Worm (Caenorhabditis elegans) whole organism, mixed stage, embryonic: ENCODE results near the gene exc-7.

Source experiments
- M03D4.4 ChIP-seq: sonication (generic microtip); optimal IDR thresholded peaks from 2 replicates; lab custom pipeline; 2017; ENCODE audit warnings: mild to moderate bottlenecking, missing genetic modification characterization, missing compliant biosample characterization
- bed-3 ChIP-seq: fragments of 200-800 bp; sonication (Bioruptor generic); optimal IDR thresholded peaks from 3 replicates; lab custom pipeline; 2018; ENCODE audit warnings: mild to moderate bottlenecking, missing genetic modification characterization, moderate library complexity, missing compliant biosample characterization
- blmp-1 ChIP-seq: fragments of 150-350 bp; optimal IDR thresholded peaks from 2 replicates; lab custom pipeline; 2014; ENCODE audit warnings: missing biosample characterization, missing genetic modification characterization
- ceh-39 ChIP-seq: fragments of 150-350 bp; optimal IDR thresholded peaks from 2 replicates; lab custom pipeline; 2014; ENCODE audit warnings: missing biosample characterization, missing genetic modification characterization
- ceh-83 ChIP-seq: fragments of 200-800 bp; sonication (Bioruptor generic); optimal IDR thresholded peaks from 2 replicates; lab custom pipeline; 2018; ENCODE audit warnings: mild to moderate bottlenecking, missing genetic modification characterization, missing compliant biosample characterization
- ces-1 ChIP-seq: fragments of 150-350 bp; optimal IDR thresholded peaks from 2 replicates; lab custom pipeline; 2014; ENCODE audit warnings: missing biosample characterization, missing genetic modification reagents, missing genetic modification characterization
- cnd-1 ChIP-seq: fragments of 200-800 bp; sonication (Bioruptor generic); optimal IDR thresholded peaks from 2 replicates; lab custom pipeline; 2018; ENCODE audit warnings: mild to moderate bottlenecking, missing genetic modification characterization, missing compliant biosample characterization
- drap-1 ChIP-seq: fragments of 200-800 bp; sonication (Bioruptor generic); optimal IDR thresholded peaks from 3 replicates; lab custom pipeline; 2018; ENCODE audit warnings: mild to moderate bottlenecking, missing genetic modification characterization, missing compliant biosample characterization
- elt-1 ChIP-seq: sonication (generic microtip); optimal IDR thresholded peaks from 2 replicates; lab custom pipeline; 2017; ENCODE audit warnings: missing genetic modification characterization, mild to moderate bottlenecking, missing compliant biosample characterization, antibody characterized with exemption, moderate library complexity, borderline replicate concordance; ENCODE audit not compliant: insufficient read depth
- elt-3 ChIP-seq: fragments of 150-350 bp; optimal IDR thresholded peaks from 2 replicates; lab custom pipeline; 2014; ENCODE audit warnings: missing biosample characterization, missing genetic modification characterization
- flh-1 ChIP-seq: fragments of 200-800 bp; sonication (Bioruptor generic); optimal IDR thresholded peaks from 2 replicates; lab custom pipeline; 2018; ENCODE audit warnings: mild to moderate bottlenecking, missing genetic modification characterization, moderate library complexity, missing compliant biosample characterization
- ham-2 ChIP-seq: fragments of 200-800 bp; sonication (Bioruptor generic); optimal IDR thresholded peaks from 2 replicates; lab custom pipeline; 2018; ENCODE audit warnings: mild to moderate bottlenecking, missing genetic modification characterization, missing compliant biosample characterization
- hlh-1 ChIP-seq: fragments of 150-350 bp; optimal IDR thresholded peaks from 2 replicates; lab custom pipeline; 2014; ENCODE audit warnings: missing biosample characterization, missing genetic modification reagents, missing genetic modification characterization
- lin-13 ChIP-seq: fragments of 150-350 bp; optimal IDR thresholded peaks from 2 replicates; lab custom pipeline; 2014; ENCODE audit warnings: missing biosample characterization, missing genetic modification characterization
- lin-32 ChIP-seq: fragments of 200-800 bp; sonication (Bioruptor generic); optimal IDR thresholded peaks from 2 replicates; lab custom pipeline; 2018; ENCODE audit warnings: mild to moderate bottlenecking, missing genetic modification characterization, missing compliant biosample characterization
- lsy-2 ChIP-seq: fragments of 150-350 bp; optimal IDR thresholded peaks from 2 replicates; lab custom pipeline; 2014; ENCODE audit warnings: missing biosample characterization, missing genetic modification characterization
- mab-5 ChIP-seq: fragments of 150-350 bp; optimal IDR thresholded peaks from 2 replicates; lab custom pipeline; 2014; ENCODE audit warnings: missing biosample characterization, missing genetic modification characterization
- mep-1 ChIP-seq: fragments of 150-350 bp; optimal IDR thresholded peaks from 2 replicates; lab custom pipeline; 2017; ENCODE audit warnings: missing biosample characterization, missing genetic modification reagents, missing genetic modification characterization, inconsistent platforms
- mls-2 ChIP-seq: sonication (generic microtip); optimal IDR thresholded peaks from 2 replicates; lab custom pipeline; 2016; ENCODE audit warnings: mild to moderate bottlenecking, missing genetic modification characterization, moderate library complexity, missing compliant biosample characterization
- nhr-12 ChIP-seq: fragments of 150-350 bp; optimal IDR thresholded peaks from 2 replicates; lab custom pipeline; 2014; ENCODE audit warnings: missing biosample characterization, missing genetic modification characterization
- nhr-2 ChIP-seq: fragments of 150-350 bp; optimal IDR thresholded peaks from 2 replicates; lab custom pipeline; 2014; ENCODE audit warnings: missing biosample characterization, missing genetic modification characterization
- nhr-237 ChIP-seq: fragments of 150-350 bp; optimal IDR thresholded peaks from 2 replicates; lab custom pipeline; 2014; ENCODE audit warnings: missing biosample characterization, missing genetic modification characterization
- nhr-28 ChIP-seq: fragments of 150-350 bp; optimal IDR thresholded peaks from 2 replicates; lab custom pipeline; 2014; ENCODE audit warnings: missing biosample characterization, missing genetic modification characterization
- nhr-76 ChIP-seq: sonication (generic microtip); optimal IDR thresholded peaks from 2 replicates; lab custom pipeline; 2017; ENCODE audit warnings: missing biosample characterization, missing genetic modification characterization
- pha-4 ChIP-seq: fragments of 150-350 bp; optimal IDR thresholded peaks from 2 replicates; lab custom pipeline; 2018; ENCODE audit warnings: missing biosample characterization, missing genetic modification reagents, missing genetic modification characterization
- sem-2 ChIP-seq: fragments of 200-800 bp; sonication (Bioruptor generic); optimal IDR thresholded peaks from 2 replicates; lab custom pipeline; 2018; ENCODE audit warnings: mild to moderate bottlenecking, missing genetic modification characterization, missing compliant biosample characterization
- snpc-4 ChIP-seq: fragments of 150-350 bp; optimal IDR thresholded peaks from 2 replicates; lab custom pipeline; 2014; ENCODE audit warnings: missing biosample characterization, missing genetic modification characterization
- sptf-1 ChIP-seq: sonication (generic microtip); optimal IDR thresholded peaks from 2 replicates; lab custom pipeline; 2017; ENCODE audit warnings: mild to moderate bottlenecking, missing genetic modification characterization, moderate library complexity, missing compliant biosample characterization
- tbx-8 ChIP-seq: fragments of 200-800 bp; sonication (Bioruptor generic); optimal IDR thresholded peaks from 2 replicates; lab custom pipeline; 2018; ENCODE audit warnings: mild to moderate bottlenecking, missing genetic modification characterization, moderate library complexity, missing compliant biosample characterization
- unc-120 ChIP-seq: sonication (generic microtip); optimal IDR thresholded peaks from 2 replicates; lab custom pipeline; 2017; ENCODE audit warnings: missing genetic modification characterization, missing compliant biosample characterization; ENCODE audit not compliant: poor library complexity, severe bottlenecking
- unc-39 ChIP-seq: fragments of 150-350 bp; optimal IDR thresholded peaks from 2 replicates; lab custom pipeline; 2014; ENCODE audit warnings: missing biosample characterization, missing genetic modification characterization
- unc-62 ChIP-seq: fragments of 150-350 bp; optimal IDR thresholded peaks from 2 replicates; lab custom pipeline; 2014; ENCODE audit warnings: missing biosample characterization, missing genetic modification reagents, missing genetic modification characterization
- zip-8 ChIP-seq: fragments of 150-350 bp; optimal IDR thresholded peaks from 2 replicates; lab custom pipeline; 2014; ENCODE audit warnings: missing biosample characterization, missing genetic modification characterization
- ztf-11 ChIP-seq: fragments of 150-350 bp; optimal IDR thresholded peaks from 2 replicates; lab custom pipeline; 2014; ENCODE audit warnings: missing biosample characterization, missing genetic modification characterization

exc-7 gene

ce11 chrII:9577630-9578029 is 1.9 kb downstream of the exc-7 start:
- TF ChIP-seq nhr-28 (tag; lab: Kevin White, UChicago) (no peak), mep-1 (no peak), tbx-8 (no peak)
- TF ChIP-seq, all 35 proteins: peak for 0

ce11 chrII:9583461-9583860 is 7.7 kb downstream of the exc-7 start, which contains the start of gene wee-1.1:
wee-1.1 (minus strand) TSS chrII:9583561.
- no peak for TF ChIP-seq pha-4 (tag; lab: Kevin White, UChicago)
- TF ChIP-seq mep-1 = no peak
- no peak for TF ChIP-seq nhr-28 (tag; lab: Kevin White, UChicago)
- TF ChIP-seq lsy-2 (tag; lab: Kevin White, UChicago) = no peak
- no peak for TF ChIP-seq ham-2 (GFP tag; lab: Kevin White, UChicago)
- no peak for TF ChIP-seq mab-5 (tag; lab: Kevin White, UChicago)
- TF ChIP-seq snpc-4 = no peak
- no peak for TF ChIP-seq cnd-1 (tag; lab: Kevin White, UChicago)
- TF ChIP-seq tbx-8 = no peak
- no peak for TF ChIP-seq sptf-1
- TF ChIP-seq elt-1 (tag; lab: Kevin White, UChicago) = no peak
- TF ChIP-seq unc-120 (tag; lab: Kevin White, UChicago) = no peak
- TF ChIP-seq hlh-1 = no peak
- no peak for TF ChIP-seq nhr-76 (tag; lab: Kevin White, UChicago)
- TF ChIP-seq unc-39 (tag; lab: Kevin White, UChicago) = no peak
- no peak for TF ChIP-seq flh-1 (GFP tag; lab: Kevin White, UChicago)
- no peak for TF ChIP-seq sem-2 (GFP tag; lab: Kevin White, UChicago)
- TF ChIP-seq elt-3 (tag; lab: Kevin White, UChicago) = no peak

ce11 chrII:9586734-9587209 is 11.0 kb downstream of the exc-7 start, which contains the start of gene ugt-58:
ugt-58 (minus strand) TSS chrII:9586784.
- TF ChIP-seq nhr-28 (tag; lab: Kevin White, UChicago) (peak; percentile 52), M03D4.4 (tag; lab: Kevin White, UChicago) (no peak)
- TF ChIP-seq, all 35 proteins: peak for 1

ce11 chrII:9589667-9590066 is 13.9 kb downstream of the exc-7 start, which contains the start of gene eral-1:
eral-1 (minus strand) TSS chrII:9589767.
- TF ChIP-seq flh-1 (GFP tag; lab: Kevin White, UChicago) (no peak), mls-2 (no peak), mab-5 (tag; lab: Kevin White, UChicago) (no peak), lin-13 (tag; lab: Kevin White, UChicago) (no peak), ztf-11 (tag; lab: Kevin White, UChicago) (no peak), bed-3 (GFP tag; lab: Kevin White, UChicago) (no peak), unc-62 (GFP tag; lab: Kevin White, UChicago) (no peak), pha-4 (tag; lab: Kevin White, UChicago) (no peak), zip-8 (tag; lab: Kevin White, UChicago) (no peak), nhr-12 (tag; lab: Kevin White, UChicago) (no peak), tbx-8 (no peak), nhr-237 (tag; lab: Kevin White, UChicago) (no peak), mep-1 (no peak), elt-3 (tag; lab: Kevin White, UChicago) (no peak), ceh-39 (no peak)

ce11 chrII:9591071-9591470 is 15.3 kb downstream of the exc-7 start, which contains the start of the genes E02H1.1 and tag-124:
E02H1.1 (minus strand) TSS chrII:9591164.
tag-124 (plus strand) TSS chrII:9591292.
- TF ChIP-seq nhr-76 (tag; lab: Kevin White, UChicago) (no peak), ceh-83 (GFP tag; lab: Kevin White, UChicago) (no peak), blmp-1 (tag; lab: Kevin White, UChicago) (no peak), snpc-4 (no peak), nhr-12 (tag; lab: Kevin White, UChicago) (no peak), pha-4 (tag; lab: Kevin White, UChicago) (no peak), mls-2 (no peak), mab-5 (tag; lab: Kevin White, UChicago) (no peak), sem-2 (GFP tag; lab: Kevin White, UChicago) (no peak), unc-120 (tag; lab: Kevin White, UChicago) (no peak), mep-1 (peak; percentile 28), nhr-2 (no peak), elt-1 (tag; lab: Kevin White, UChicago) (no peak), bed-3 (GFP tag; lab: Kevin White, UChicago) (no peak), lsy-2 (tag; lab: Kevin White, UChicago) (peak; percentile 25), nhr-237 (tag; lab: Kevin White, UChicago) (peak; percentile 37), ces-1 (GFP tag; lab: Kevin White, UChicago) (peak; percentile 16), zip-8 (tag; lab: Kevin White, UChicago) (no peak), tbx-8 (no peak), unc-62 (GFP tag; lab: Kevin White, UChicago) (no peak), drap-1 (GFP tag; lab: Kevin White, UChicago) (no peak), lin-32 (GFP tag; lab: Kevin White, UChicago) (no peak), nhr-28 (tag; lab: Kevin White, UChicago) (no peak)
- TF ChIP-seq, all 35 proteins: peak for 4
